Worm (Caenorhabditis elegans) whole organism, late embryonic: ENCODE data around the gene fbxa-183.

ENCODE experiments used
- C08G9.2 ChIP-seq: sonication (generic microtip); optimal IDR thresholded peaks from 2 replicates; lab custom pipeline; 2016; ENCODE audit warnings: mild to moderate bottlenecking, missing genetic modification characterization, moderate library complexity, missing compliant biosample characterization
- C38D4.7 ChIP-seq: fragments of 200-800 bp; sonication (Bioruptor generic); optimal IDR thresholded peaks from 2 replicates; lab custom pipeline; 2018; ENCODE audit warnings: mild to moderate bottlenecking, missing genetic modification characterization, moderate library complexity, missing compliant biosample characterization
- F13H6.1 ChIP-seq: sonication (generic microtip); optimal IDR thresholded peaks from 2 replicates; lab custom pipeline; 2016; ENCODE audit warnings: missing genetic modification characterization, missing compliant biosample characterization
- K02D7.2 ChIP-seq: sonication (generic microtip); optimal IDR thresholded peaks from 2 replicates; lab custom pipeline; 2017; ENCODE audit warnings: mild to moderate bottlenecking, missing genetic modification characterization, missing compliant biosample characterization
- Y22D7AL.16 ChIP-seq: sonication (generic microtip); optimal IDR thresholded peaks from 2 replicates; lab custom pipeline; 2016; ENCODE audit warnings: missing genetic modification characterization, missing compliant biosample characterization
- ceh-14 ChIP-seq: sonication (generic microtip); optimal IDR thresholded peaks from 2 replicates; lab custom pipeline; 2016; ENCODE audit warnings: missing genotype, missing genetic modification characterization, missing compliant biosample characterization
- ceh-18 ChIP-seq: sonication (generic microtip); optimal IDR thresholded peaks from 2 replicates; lab custom pipeline; 2016; ENCODE audit warnings: missing genetic modification characterization, missing compliant biosample characterization
- ceh-22 ChIP-seq: sonication (generic microtip); optimal IDR thresholded peaks from 2 replicates; lab custom pipeline; 2017; ENCODE audit warnings: missing biosample characterization, missing genetic modification characterization
- ceh-30 ChIP-seq: fragments of 150-350 bp; optimal IDR thresholded peaks from 2 replicates; lab custom pipeline; 2014; ENCODE audit warnings: missing biosample characterization, missing genetic modification characterization
- ceh-48 ChIP-seq: sonication (generic microtip); optimal IDR thresholded peaks from 2 replicates; lab custom pipeline; 2016; ENCODE audit warnings: missing genetic modification characterization, inconsistent platforms, missing compliant biosample characterization
- ceh-6 ChIP-seq: fragments of 200-800 bp; sonication (Bioruptor generic); optimal IDR thresholded peaks from 2 replicates; lab custom pipeline; 2018; ENCODE audit warnings: mild to moderate bottlenecking, missing genetic modification characterization, missing compliant biosample characterization
- dmd-4 ChIP-seq: sonication (generic microtip); optimal IDR thresholded peaks from 2 replicates; lab custom pipeline; 2016; ENCODE audit warnings: borderline replicate concordance, missing genetic modification characterization, missing compliant biosample characterization
- elt-2 ChIP-seq: sonication (generic microtip); optimal IDR thresholded peaks from 2 replicates; lab custom pipeline; 2016; ENCODE audit warnings: missing genetic modification reagents, missing genetic modification characterization, missing compliant biosample characterization
- eyg-1 ChIP-seq: sonication (generic microtip); optimal IDR thresholded peaks from 2 replicates; lab custom pipeline; 2016; ENCODE audit warnings: missing genotype, missing genetic modification characterization, missing compliant biosample characterization
- fax-1 ChIP-seq: sonication (generic microtip); optimal IDR thresholded peaks from 2 replicates; lab custom pipeline; 2016; ENCODE audit warnings: missing genotype, missing genetic modification characterization, missing compliant biosample characterization
- fkh-10 ChIP-seq: fragments of 150-350 bp; optimal IDR thresholded peaks from 2 replicates; lab custom pipeline; 2014; ENCODE audit warnings: missing biosample characterization, missing genetic modification reagents, missing genetic modification characterization
- fkh-6 ChIP-seq: sonication (generic microtip); optimal IDR thresholded peaks from 2 replicates; lab custom pipeline; 2016; ENCODE audit warnings: missing genetic modification characterization, missing compliant biosample characterization
- gmeb-2 ChIP-seq: sonication (generic microtip); optimal IDR thresholded peaks from 2 replicates; lab custom pipeline; 2016; ENCODE audit warnings: missing genetic modification characterization, inconsistent platforms, missing compliant biosample characterization
- hlh-13 ChIP-seq: fragments of 200-800 bp; sonication (Bioruptor generic); optimal IDR thresholded peaks from 2 replicates; lab custom pipeline; 2018; ENCODE audit warnings: mild to moderate bottlenecking, missing genetic modification characterization, missing compliant biosample characterization
- hlh-15 ChIP-seq: sonication (generic microtip); optimal IDR thresholded peaks from 2 replicates; lab custom pipeline; 2016; ENCODE audit warnings: missing genetic modification characterization, missing compliant biosample characterization
- hlh-6 ChIP-seq: sonication (generic microtip); optimal IDR thresholded peaks from 2 replicates; lab custom pipeline; 2016; ENCODE audit warnings: missing genotype, missing genetic modification characterization, missing compliant biosample characterization
- lim-6 ChIP-seq: sonication (generic microtip); optimal IDR thresholded peaks from 2 replicates; lab custom pipeline; 2016; ENCODE audit warnings: missing genetic modification characterization, missing compliant biosample characterization
- mec-3 ChIP-seq: sonication (generic microtip); optimal IDR thresholded peaks from 2 replicates; lab custom pipeline; 2016; ENCODE audit warnings: borderline replicate concordance, missing genetic modification characterization, missing compliant biosample characterization
- nhr-232 ChIP-seq: sonication (generic microtip); optimal IDR thresholded peaks from 2 replicates; lab custom pipeline; 2016; ENCODE audit warnings: missing genetic modification characterization, missing compliant biosample characterization
- npax-4 ChIP-seq: sonication (generic microtip); optimal IDR thresholded peaks from 2 replicates; lab custom pipeline; 2016; ENCODE audit warnings: missing genetic modification characterization, missing compliant biosample characterization
- pax-1 ChIP-seq: fragments of 150-350 bp; optimal IDR thresholded peaks from 2 replicates; lab custom pipeline; 2014; ENCODE audit warnings: missing biosample characterization, missing genetic modification characterization
- pha-2 ChIP-seq: sonication (generic microtip); optimal IDR thresholded peaks from 2 replicates; lab custom pipeline; 2017; ENCODE audit warnings: mild to moderate bottlenecking, missing genetic modification characterization, missing compliant biosample characterization
- pqm-1 ChIP-seq: sonication (generic microtip); optimal IDR thresholded peaks from 2 replicates; lab custom pipeline; 2016; ENCODE audit warnings: missing genetic modification characterization, missing compliant biosample characterization
- sdc-2 ChIP-seq: sonication (generic microtip); optimal IDR thresholded peaks from 2 replicates; lab custom pipeline; 2016; ENCODE audit warnings: missing genotype, missing genetic modification characterization, missing compliant biosample characterization
- sox-2 ChIP-seq: fragments of 200-800 bp; sonication (Bioruptor generic); IDR thresholded peaks from 2 replicates; pipeline ENCODE4 v1.3.6; 2022; ENCODE audit warnings: missing genetic modification reagents, missing genetic modification characterization, missing compliant biosample characterization
- syd-9 ChIP-seq: sonication (generic microtip); optimal IDR thresholded peaks from 2 replicates; lab custom pipeline; 2016; ENCODE audit warnings: mild to moderate bottlenecking, missing genetic modification characterization, moderate library complexity, missing compliant biosample characterization
- tbx-7 ChIP-seq: sonication (generic microtip); optimal IDR thresholded peaks from 2 replicates; lab custom pipeline; 2016; ENCODE audit warnings: missing genotype, missing genetic modification characterization, missing compliant biosample characterization
- unc-3 ChIP-seq, 2 experiments: fragments of 200-800 bp in 1 of 2; sonication (Bioruptor generic) in 1 of 2; sonication (generic microtip) in 1 of 2; conservative IDR thresholded peaks in 1 of 2; optimal IDR thresholded peaks in 1 of 2; 2 replicates each; pipeline versions ENCODE4 v1.3.6 to Lab custom; 2016 to 2022; ENCODE audit warnings: missing compliant biosample characterization in 2 of 2, missing genetic modification characterization in 2 of 2, missing genetic modification reagents in 1 of 2
- unc-86 ChIP-seq: sonication (generic microtip); optimal IDR thresholded peaks from 2 replicates; lab custom pipeline; 2016; ENCODE audit warnings: missing genetic modification characterization, missing compliant biosample characterization
- zip-5 ChIP-seq: sonication (generic microtip); optimal IDR thresholded peaks from 2 replicates; lab custom pipeline; 2016; ENCODE audit warnings: missing genetic modification characterization, missing compliant biosample characterization
- ztf-16 ChIP-seq: sonication (generic microtip); optimal IDR thresholded peaks from 2 replicates; lab custom pipeline; 2017; ENCODE audit warnings: missing genetic modification characterization, missing compliant biosample characterization

fbxa-183 gene

DNA sequence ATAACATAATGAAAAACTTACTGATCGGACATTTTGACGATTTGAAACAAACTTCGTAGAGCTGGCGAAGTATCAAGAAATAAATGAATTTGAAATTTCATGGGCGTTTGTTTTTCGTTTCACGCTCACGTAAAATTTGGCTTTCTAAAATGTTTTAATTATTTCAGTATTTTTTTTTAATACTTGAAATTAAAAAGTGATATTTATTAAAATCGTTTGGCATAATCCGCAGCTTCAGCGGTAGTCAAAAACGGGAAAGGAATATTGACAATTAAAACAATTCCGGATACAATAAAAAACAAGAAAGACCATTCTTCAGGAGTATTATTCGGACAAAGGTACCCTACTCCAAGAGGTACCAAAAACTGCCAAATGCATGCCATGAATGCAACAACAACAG is at the start of gene fbxa-183:
Gene fbxa-183 (minus strand): TSS at position 101 of the 400 bp plus-strand sequence.
- no peak for TF ChIP-seq pax-1
- TF ChIP-seq C08G9.2 (tag; lab: Kevin White, UChicago), result no peak
- TF ChIP-seq zip-5 (tag; lab: Kevin White, UChicago), result no peak
- TF ChIP-seq sox-2 (GFP tag; lab: Robert Waterston, UW), result no peak
- no peak for TF ChIP-seq hlh-13 (GFP tag; lab: Kevin White, UChicago)
- no peak for TF ChIP-seq gmeb-2 (tag; lab: Kevin White, UChicago)
- no peak for TF ChIP-seq hlh-6 (tag; lab: Kevin White, UChicago)
- TF ChIP-seq pha-2 (tag; lab: Kevin White, UChicago), result no peak
- no peak for TF ChIP-seq K02D7.2 (tag; lab: Kevin White, UChicago)
- TF ChIP-seq npax-4 (tag; lab: Kevin White, UChicago), result no peak
- no peak for TF ChIP-seq eyg-1 (tag; lab: Kevin White, UChicago)
- no peak for TF ChIP-seq C38D4.7
- TF ChIP-seq F13H6.1 (tag; lab: Kevin White, UChicago), result no peak
- TF ChIP-seq ceh-22 (tag; lab: Kevin White, UChicago), result no peak
- no peak for TF ChIP-seq elt-2 (tag; lab: Kevin White, UChicago)

DNA sequence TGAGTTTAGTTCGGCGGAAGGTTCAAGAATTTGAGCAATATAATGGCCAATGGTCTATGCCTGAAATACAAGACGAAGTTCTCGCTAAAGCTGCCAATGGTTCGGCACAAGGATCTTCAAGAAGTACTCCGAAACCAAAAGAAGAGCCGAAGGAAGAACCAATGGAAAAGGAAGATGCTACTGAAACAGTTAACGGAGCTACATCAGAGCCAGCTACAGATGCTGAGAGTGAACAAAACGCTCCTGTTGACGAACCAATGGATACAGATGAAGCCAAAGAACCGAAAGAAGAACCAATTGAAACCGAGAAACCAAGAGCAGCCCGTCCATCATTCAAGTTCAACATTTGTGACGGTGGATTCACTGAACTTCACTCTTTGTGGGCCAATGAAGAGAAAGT is 48.7 kb upstream of the fbxa-183 start:
- no peak for TF ChIP-seq ceh-14 (tag; lab: Kevin White, UChicago)
- TF ChIP-seq ceh-30 (tag; lab: Kevin White, UChicago), result no peak
- no peak for TF ChIP-seq tbx-7 (tag; lab: Kevin White, UChicago)
- no peak for TF ChIP-seq unc-3 (GFP tag; conservative IDR thresholded peaks at IDR 0.05; lab: Robert Waterston, UW)
- TF ChIP-seq unc-3 (tag; optimal IDR thresholded peaks at IDR 0.05; lab: Kevin White, UChicago), result no peak
- TF ChIP-seq eyg-1 (tag; lab: Kevin White, UChicago), result no peak
- no peak for TF ChIP-seq ceh-22 (tag; lab: Kevin White, UChicago)
- no peak for TF ChIP-seq fax-1 (tag; lab: Kevin White, UChicago)

DNA sequence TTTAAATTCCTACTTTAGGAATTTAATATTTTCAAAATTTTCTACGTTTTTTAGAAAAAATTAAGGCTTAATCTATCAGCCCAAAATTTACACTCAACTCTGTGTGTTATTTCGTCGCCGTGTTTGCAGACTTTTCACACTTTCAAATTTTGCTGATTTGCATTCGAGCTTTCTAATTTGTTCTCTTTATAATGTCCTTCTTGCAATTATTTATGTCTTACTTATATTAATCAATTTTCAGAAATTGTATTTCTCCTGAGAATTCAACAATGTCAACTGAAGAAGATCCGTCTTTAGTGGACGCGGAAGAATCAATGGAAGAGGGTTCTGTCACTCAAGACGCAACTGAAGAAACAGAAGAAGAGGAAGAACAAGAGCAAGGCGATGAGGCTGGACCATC is 44.0 kb upstream of the fbxa-183 start, which contains the start of gene let-418:
Gene let-418 (plus strand): TSS at position 242 of the 400 bp plus-strand sequence.
- TF ChIP-seq nhr-232 (tag; lab: Kevin White, UChicago), result no peak
- no peak for TF ChIP-seq pqm-1 (tag; lab: Kevin White, UChicago)
- no peak for TF ChIP-seq fkh-6 (tag; lab: Kevin White, UChicago)
- TF ChIP-seq dmd-4, result no peak
- TF ChIP-seq hlh-6 (tag; lab: Kevin White, UChicago), result no peak
- no peak for TF ChIP-seq lim-6
- no peak for TF ChIP-seq mec-3 (tag; lab: Kevin White, UChicago)
- TF ChIP-seq ceh-48 (tag; lab: Kevin White, UChicago), result no peak
- TF ChIP-seq ceh-18 (tag; lab: Kevin White, UChicago), result no peak
- no peak for TF ChIP-seq ceh-6
- TF ChIP-seq npax-4 (tag; lab: Kevin White, UChicago), result no peak
- no peak for TF ChIP-seq unc-86 (tag; lab: Kevin White, UChicago)
- TF ChIP-seq hlh-13 (GFP tag; lab: Kevin White, UChicago), result no peak
- TF ChIP-seq K02D7.2 (tag; lab: Kevin White, UChicago), result no peak
- TF ChIP-seq syd-9 (tag; lab: Kevin White, UChicago), result no peak

DNA sequence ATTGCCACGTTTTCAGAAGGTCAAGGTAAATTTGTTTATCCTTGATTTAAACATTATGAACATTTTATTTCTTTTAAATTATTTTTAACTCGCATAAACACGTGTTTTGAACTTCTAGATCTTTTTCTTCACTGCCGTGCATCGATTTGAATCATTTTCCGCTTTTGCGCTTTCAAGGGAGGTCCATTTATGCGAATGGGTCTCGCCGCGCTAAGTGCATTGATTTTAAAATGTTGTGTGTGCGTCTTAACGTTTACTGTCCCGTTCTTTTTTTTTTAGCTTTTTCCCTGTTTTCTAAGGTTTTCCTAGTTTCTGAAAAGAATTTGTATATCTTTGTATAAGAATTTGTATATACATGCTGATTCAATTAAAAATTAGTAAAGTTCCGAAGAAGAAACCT is 42.9 kb upstream of the fbxa-183 start:
- TF ChIP-seq Y22D7AL.16 (tag; lab: Kevin White, UChicago), result no peak
- TF ChIP-seq sdc-2 (tag; lab: Kevin White, UChicago), result no peak
- no peak for TF ChIP-seq fkh-10 (GFP tag; lab: Kevin White, UChicago)
- no peak for TF ChIP-seq hlh-15 (tag; lab: Kevin White, UChicago)
- no peak for TF ChIP-seq ztf-16 (tag; lab: Kevin White, UChicago)
